Worm (Caenorhabditis elegans) whole organism, L4 larva: Measurements from ENCODE around the gene clec-139.

Experiments
- ZK546.5 ChIP-seq, 2 experiments: sonication (generic microtip); optimal IDR thresholded peaks; 2 replicates each; lab custom pipeline; 2017; ENCODE audit warnings: missing biosample characterization in 2 of 2, missing genetic modification characterization in 2 of 2
- attf-4 ChIP-seq: sonication (generic microtip); optimal IDR thresholded peaks from 3 replicates; lab custom pipeline; 2017; ENCODE audit warnings: missing biosample characterization, missing genetic modification characterization
- fos-1 ChIP-seq: fragments of 150-350 bp; optimal IDR thresholded peaks from 2 replicates; lab custom pipeline; 2014; ENCODE audit warnings: missing biosample characterization, missing genetic modification characterization
- hlh-11 ChIP-seq: fragments of 200-800 bp; sonication (Bioruptor generic); optimal IDR thresholded peaks from 2 replicates; lab custom pipeline; 2018; ENCODE audit warnings: mild to moderate bottlenecking, missing genetic modification characterization, missing compliant biosample characterization
- lin-29 ChIP-seq: fragments of 200-800 bp; sonication (Bioruptor generic); IDR thresholded peaks from 2 replicates; pipeline ENCODE4 v1.3.6; 2022; ENCODE audit warnings: missing genetic modification reagents, missing genetic modification characterization, missing compliant biosample characterization
- lin-39 ChIP-seq: fragments of 150-350 bp; optimal IDR thresholded peaks from 2 replicates; lab custom pipeline; 2014; ENCODE audit warnings: missing biosample characterization, missing genetic modification reagents, missing genetic modification characterization
- lsy-2 ChIP-seq, 2 experiments: fragments of 150-350 bp in 1 of 2; sonication (generic microtip) in 1 of 2; optimal IDR thresholded peaks; 2 replicates each; lab custom pipeline; 2014 to 2017; ENCODE audit warnings: missing biosample characterization in 2 of 2, missing genetic modification characterization in 2 of 2
- nhr-25 ChIP-seq: sonication (generic microtip); optimal IDR thresholded peaks from 2 replicates; lab custom pipeline; 2017; ENCODE audit warnings: missing genetic modification characterization, mild to moderate bottlenecking, missing compliant biosample characterization, antibody characterized with exemption, moderate library complexity, borderline replicate concordance; ENCODE audit not compliant: insufficient read depth
- sdz-12 ChIP-seq: fragments of 200-800 bp; sonication (Bioruptor generic); optimal IDR thresholded peaks from 2 replicates; lab custom pipeline; 2018; ENCODE audit warnings: mild to moderate bottlenecking, missing genetic modification characterization, missing compliant biosample characterization
- ztf-11 ChIP-seq: fragments of 150-350 bp; optimal IDR thresholded peaks from 2 replicates; lab custom pipeline; 2014; ENCODE audit warnings: missing biosample characterization, missing genetic modification characterization

- TF ChIP-seq lin-29 (GFP tag; lab: Robert Waterston, UW) (no peak), ztf-11 (tag; lab: Kevin White, UChicago) (no peak), ZK546.5 (tag; optimal IDR thresholded peaks at IDR 0.05; lab: Kevin White, UChicago) (no peak), fos-1 (tag; lab: Kevin White, UChicago) (no peak), nhr-25 (tag; lab: Kevin White, UChicago) (no peak), lin-39 (tag; lab: Kevin White, UChicago) (no peak), lsy-2 (tag; optimal IDR thresholded peaks at IDR 0.05; lab: Kevin White, UChicago) (no peak), attf-4 (no peak), hlh-11 (tag; lab: Kevin White, UChicago) (no peak), sdz-12 (GFP tag; lab: Kevin White, UChicago) (no peak)
Observed at ce11 chrII:4663186-4663585, 41.6 kb upstream of the clec-139 start, which contains the start of gene T05A7.12.
